Fruit fly (Drosophila melanogaster) whole organism, embryonic: ENCODE data around the gene robl62A.

Experiments
- Aef1 ChIP-seq: fragments of 200-800 bp; sonication (Bioruptor generic); IDR thresholded peaks from 3 replicates; pipeline ENCODE4 v1.3.6; 2022; ENCODE audit warnings: missing biosample characterization, missing genetic modification characterization
- Asciz ChIP-seq: fragments of 200-800 bp; sonication (Bioruptor generic); optimal IDR thresholded peaks from 2 replicates; lab custom pipeline; 2017; ENCODE audit warnings: missing biosample characterization, mild to moderate bottlenecking, missing genetic modification characterization, missing genetic modification reagents
- Bdp1 ChIP-seq: fragments of 200-800 bp; sonication (Bioruptor generic); optimal IDR thresholded peaks from 3 replicates; lab custom pipeline; 2016; ENCODE audit warnings: missing biosample characterization, missing genetic modification characterization
- C15 ChIP-seq: fragments of 200-800 bp; sonication (Bioruptor generic); IDR thresholded peaks from 3 replicates; pipeline ENCODE4 v1.3.6; 2022; ENCODE audit warnings: missing biosample characterization, missing genetic modification characterization
- CG10209 ChIP-seq: fragments of 200-800 bp; sonication (Bioruptor generic); optimal IDR thresholded peaks from 3 replicates; lab custom pipeline; 2017; ENCODE audit warnings: missing biosample characterization, mild to moderate bottlenecking, missing genetic modification characterization, missing genetic modification reagents
- CG13624 ChIP-seq: fragments of 200-800 bp; sonication (Bioruptor generic); optimal IDR thresholded peaks from 2 replicates; lab custom pipeline; 2016; ENCODE audit warnings: missing biosample characterization, missing genetic modification characterization
- CG14667 ChIP-seq: fragments of 200-800 bp; sonication (Bioruptor generic); IDR thresholded peaks from 2 replicates; pipeline ENCODE4 v1.3.6; 2022; ENCODE audit warnings: missing biosample characterization, missing genetic modification characterization
- CG16779 ChIP-seq: fragments of 200-800 bp; sonication (Bioruptor generic); IDR thresholded peaks from 2 replicates; pipeline ENCODE4 v1.3.6; 2022; ENCODE audit warnings: missing biosample characterization, missing genetic modification characterization
- CG16863 ChIP-seq: fragments of 200-800 bp; sonication (Bioruptor generic); optimal IDR thresholded peaks from 3 replicates; lab custom pipeline; 2016; ENCODE audit warnings: missing biosample characterization, missing genetic modification characterization
- CG17186 ChIP-seq: fragments of 200-800 bp; sonication (Bioruptor generic); optimal IDR thresholded peaks from 3 replicates; lab custom pipeline; 2017; ENCODE audit warnings: missing biosample characterization, missing genetic modification reagents, missing genetic modification characterization
- CG17328 ChIP-seq: fragments of 200-800 bp; sonication (Bioruptor generic); IDR thresholded peaks from 2 replicates; pipeline ENCODE4 v1.3.6; 2022; ENCODE audit warnings: missing biosample characterization, missing genetic modification characterization
- CG2199 ChIP-seq: fragments of 200-800 bp; sonication (Bioruptor generic); IDR thresholded peaks from 3 replicates; pipeline ENCODE4 v1.3.6; 2022; ENCODE audit warnings: missing biosample characterization, missing genetic modification characterization
- CG2889 ChIP-seq: fragments of 200-800 bp; sonication (Bioruptor generic); IDR thresholded peaks from 3 replicates; pipeline ENCODE4 v1.3.6; 2022; ENCODE audit warnings: missing biosample characterization, missing genetic modification characterization
- CG3407 ChIP-seq: fragments of 200-800 bp; sonication (Bioruptor generic); optimal IDR thresholded peaks from 2 replicates; lab custom pipeline; 2018; ENCODE audit warnings: missing biosample characterization, mild to moderate bottlenecking, missing genetic modification characterization
- CG3726 ChIP-seq: fragments of 200-800 bp; sonication (Bioruptor generic); IDR thresholded peaks from 3 replicates; pipeline ENCODE4, ENCODE4 v1.3.6; 2022; ENCODE audit warnings: missing biosample characterization, missing genetic modification characterization
- CG4424 ChIP-seq: fragments of 200-800 bp; sonication (Bioruptor generic); optimal IDR thresholded peaks from 3 replicates; lab custom pipeline; 2016; ENCODE audit warnings: missing biosample characterization, missing genetic modification characterization
- CG7372 ChIP-seq: fragments of 200-800 bp; sonication (Bioruptor generic); IDR thresholded peaks from 2 replicates; pipeline ENCODE4 v1.3.6; 2022; ENCODE audit warnings: missing biosample characterization, missing genetic modification characterization
- CG8765 ChIP-seq: fragments of 200-800 bp; sonication (Bioruptor generic); IDR thresholded peaks from 2 replicates; pipeline ENCODE4 v1.3.6; 2022; ENCODE audit warnings: missing biosample characterization, missing genetic modification characterization
- CG9797 ChIP-seq: fragments of 200-800 bp; sonication (Bioruptor generic); optimal IDR thresholded peaks from 3 replicates; lab custom pipeline; 2018; ENCODE audit warnings: missing biosample characterization, mild to moderate bottlenecking, missing genetic modification characterization
- CG9817 ChIP-seq: fragments of 200-800 bp; sonication (Bioruptor generic); optimal IDR thresholded peaks from 2 replicates; lab custom pipeline; 2018; ENCODE audit warnings: missing biosample characterization, mild to moderate bottlenecking, missing genetic modification characterization, moderate library complexity
- Dp ChIP-seq: fragments of 200-800 bp; sonication (Bioruptor generic); optimal IDR thresholded peaks from 2 replicates; lab custom pipeline; 2018; ENCODE audit warnings: missing biosample characterization, mild to moderate bottlenecking, missing genetic modification characterization, moderate library complexity
- Ets65A ChIP-seq: fragments of 200-800 bp; sonication (Bioruptor generic); peaks from one replicate; lab custom pipeline; 2016; ENCODE audit warnings: missing biosample characterization, missing genetic modification characterization
- GATAe ChIP-seq: fragments of 200-800 bp; sonication (Bioruptor generic); conservative IDR thresholded peaks from 2 replicates; pipeline ENCODE4 v1.3.6; 2022; ENCODE audit warnings: missing biosample characterization, missing genetic modification characterization
- HHEX ChIP-seq: fragments of 200-800 bp; sonication (Bioruptor generic); optimal IDR thresholded peaks from 3 replicates; lab custom pipeline; 2017; ENCODE audit warnings: missing biosample characterization, mild to moderate bottlenecking, missing genetic modification characterization, missing genetic modification reagents
- HLH3B ChIP-seq: fragments of 200-800 bp; sonication (Bioruptor generic); IDR thresholded peaks from 2 replicates; pipeline ENCODE4 v1.3.6; 2022; ENCODE audit warnings: missing biosample characterization, missing genetic modification characterization
- Hey ChIP-seq: fragments of 200-800 bp; sonication (Bioruptor generic); optimal IDR thresholded peaks from 3 replicates; lab custom pipeline; 2018; ENCODE audit warnings: missing biosample characterization, mild to moderate bottlenecking, missing genetic modification characterization
- HmgZ ChIP-seq: fragments of 200-800 bp; sonication (Bioruptor generic); optimal IDR thresholded peaks from 2 replicates; lab custom pipeline; 2018; ENCODE audit warnings: missing biosample characterization, mild to moderate bottlenecking, missing genetic modification characterization
- Nf-YC ChIP-seq: fragments of 200-800 bp; optimal IDR thresholded peaks from 3 replicates; lab custom pipeline; 2019; ENCODE audit warnings: missing biosample characterization, mild to moderate bottlenecking, missing genetic modification characterization, moderate library complexity
- Ptx1 ChIP-seq: fragments of 200-800 bp; sonication (Bioruptor generic); IDR thresholded peaks from 2 replicates; pipeline ENCODE4 v1.3.6; 2022; ENCODE audit warnings: missing biosample characterization, missing genetic modification characterization
- Tbp ChIP-seq: fragments of >200 bp; optimal IDR thresholded peaks from 2 replicates; lab custom pipeline; 2018; ENCODE audit warnings: missing biosample characterization, missing genetic modification characterization
- Xbp1 ChIP-seq: fragments of 200-800 bp; sonication (Bioruptor generic); optimal IDR thresholded peaks from 3 replicates; lab custom pipeline; 2016; ENCODE audit warnings: missing biosample characterization, mild to moderate bottlenecking, missing genetic modification characterization
- az2 ChIP-seq: fragments of 200-800 bp; sonication (Bioruptor generic); optimal IDR thresholded peaks from 3 replicates; lab custom pipeline; 2016; ENCODE audit warnings: missing biosample characterization, missing genetic modification characterization
- bab2 ChIP-seq: fragments of 200-800 bp; sonication (Bioruptor generic); optimal IDR thresholded peaks from 2 replicates; lab custom pipeline; 2016; ENCODE audit warnings: missing biosample characterization, missing genetic modification characterization
- br ChIP-seq: fragments of >200 bp; optimal IDR thresholded peaks from 2 replicates; lab custom pipeline; 2017
- bsh ChIP-seq, 2 experiments: fragments of 200-800 bp; sonication (Bioruptor generic); optimal IDR thresholded peaks; 2 replicates each; lab custom pipeline; 2017 to 2018; ENCODE audit warnings: mild to moderate bottlenecking in 2 of 2, missing biosample characterization in 2 of 2, missing genetic modification characterization in 2 of 2, moderate library complexity in 1 of 2
- btn ChIP-seq: fragments of 200-800 bp; sonication (Bioruptor generic); optimal IDR thresholded peaks from 2 replicates; lab custom pipeline; 2016; ENCODE audit warnings: missing biosample characterization, missing genetic modification characterization
- esg ChIP-seq: fragments of 200-800 bp; sonication (Bioruptor generic); conservative IDR thresholded peaks from 2 replicates; pipeline ENCODE4 v1.3.6; 2022; ENCODE audit warnings: missing biosample characterization, missing genetic modification characterization
- ftz-f1 ChIP-seq: fragments of 200-800 bp; sonication (Bioruptor generic); optimal IDR thresholded peaks from 2 replicates; lab custom pipeline; 2016; ENCODE audit warnings: missing biosample characterization, missing genetic modification characterization
- grau ChIP-seq: fragments of 200-800 bp; optimal IDR thresholded peaks from 3 replicates; lab custom pipeline; 2019; ENCODE audit warnings: missing biosample characterization, mild to moderate bottlenecking, missing genetic modification characterization, moderate library complexity
- gsb-n ChIP-seq: fragments of 200-800 bp; sonication (Bioruptor generic); optimal IDR thresholded peaks from 3 replicates; lab custom pipeline; 2018; ENCODE audit warnings: missing biosample characterization, mild to moderate bottlenecking, missing genetic modification characterization
- gt ChIP-seq: fragments of 200-800 bp; sonication (Bioruptor generic); IDR thresholded peaks from 2 replicates; pipeline ENCODE4 v1.3.6; 2022; ENCODE audit warnings: missing biosample characterization, missing genetic modification characterization
- her ChIP-seq: fragments of 200-800 bp; sonication (Bioruptor generic); optimal IDR thresholded peaks from 2 replicates; lab custom pipeline; 2016; ENCODE audit warnings: missing biosample characterization, missing genetic modification characterization
- lbe ChIP-seq: fragments of 200-800 bp; sonication (Bioruptor generic); optimal IDR thresholded peaks from 2 replicates; lab custom pipeline; 2016; ENCODE audit warnings: missing biosample characterization, mild to moderate bottlenecking, missing genetic modification characterization
- lov ChIP-seq, 2 experiments: fragments of 200-800 bp in 1 of 2; fragments of >200 bp in 1 of 2; sonication (Bioruptor generic) in 1 of 2; IDR thresholded peaks in 1 of 2; optimal IDR thresholded peaks in 1 of 2; 2 replicates in 1 of 2; 3 replicates in 1 of 2; pipeline versions ENCODE4 v1.3.6 to Lab custom; 2017 to 2022; ENCODE audit warnings: missing biosample characterization in 1 of 2, missing genetic modification characterization in 1 of 2
- peb ChIP-seq: fragments of 200-800 bp; sonication (Bioruptor generic); IDR thresholded peaks from 2 replicates; pipeline ENCODE4 v1.3.6; 2022; ENCODE audit warnings: missing biosample characterization, missing genetic modification characterization
- pita ChIP-seq: fragments of 200-800 bp; sonication (Bioruptor generic); optimal IDR thresholded peaks from 2 replicates; lab custom pipeline; 2017; ENCODE audit warnings: missing biosample characterization, mild to moderate bottlenecking, missing genetic modification characterization
- run ChIP-seq: fragments of 200-800 bp; sonication (Bioruptor generic); optimal IDR thresholded peaks from 3 replicates; lab custom pipeline; 2018; ENCODE audit warnings: missing biosample characterization, mild to moderate bottlenecking, missing genetic modification characterization
- salm ChIP-seq: fragments of 200-800 bp; sonication (Bioruptor generic); optimal IDR thresholded peaks from 2 replicates; lab custom pipeline; 2018; ENCODE audit warnings: missing biosample characterization, mild to moderate bottlenecking, missing genetic modification characterization
- sc ChIP-seq, 3 experiments: fragments of >200 bp in 2 of 3; fragments of 200-800 bp in 1 of 3; sonication (Bioruptor generic) in 1 of 3; optimal IDR thresholded peaks; 2 replicates in 2 of 3; 3 replicates in 1 of 3; lab custom pipeline; 2017; ENCODE audit warnings: mild to moderate bottlenecking in 1 of 3, missing biosample characterization in 1 of 3, missing genetic modification characterization in 1 of 3, missing genetic modification reagents in 1 of 3
- sens-2 ChIP-seq: fragments of 200-800 bp; sonication (Bioruptor generic); IDR thresholded peaks from 2 replicates; pipeline ENCODE4 v1.3.6; 2022; ENCODE audit warnings: missing biosample characterization, missing genetic modification characterization
- unc-4 ChIP-seq: fragments of 200-800 bp; sonication (Bioruptor generic); IDR thresholded peaks from 2 replicates; pipeline ENCODE4 v1.3.6; 2022; ENCODE audit warnings: missing biosample characterization, missing genetic modification characterization; ENCODE audit not compliant: partially characterized antibody
- vnd ChIP-seq: fragments of 200-800 bp; sonication (Bioruptor generic); IDR thresholded peaks from 3 replicates; pipeline ENCODE4 v1.3.6; 2022; ENCODE audit warnings: missing biosample characterization, missing genetic modification characterization; ENCODE audit not compliant: partially characterized antibody

Gene robl62A

dm6 chr3L:1463547-1463946 lies 13.9 kb upstream of the robl62A start, which contains the start of gene rho (continued):
- TF ChIP-seq CG17186 (GFP tag; lab: Kevin White, UChicago) = no peak
- no peak for TF ChIP-seq salm (tag; lab: Kevin White, UChicago)
- TF ChIP-seq HHEX (GFP tag; lab: Kevin White, UChicago) = peak; percentile 15
- no peak for TF ChIP-seq ftz-f1 (GFP tag; lab: Kevin White, UChicago)
- no peak for TF ChIP-seq br (lab: Kevin White, UChicago)
- no peak for TF ChIP-seq lov (optimal IDR thresholded peaks at IDR 0.05; lab: Kevin White, UChicago)
- 0 out of 3 replicates have a peak, but pooled peaks have one; percentile 24 for TF ChIP-seq lov (GFP tag; IDR thresholded peaks at IDR 0.05; lab: Robert Waterston, UW)
- no peak for TF ChIP-seq Dp
- TF ChIP-seq CG7372 (GFP tag; lab: Robert Waterston, UW) = no peak
- TF ChIP-seq bab2 (GFP tag; lab: Kevin White, UChicago) = no peak
- no peak for TF ChIP-seq vnd (GFP tag; lab: Robert Waterston, UW)
- no peak for TF ChIP-seq CG8765 (GFP tag; lab: Robert Waterston, UW)
- TF ChIP-seq C15 (GFP tag; lab: Robert Waterston, UW) = no peak
- TF ChIP-seq CG17328 (GFP tag; lab: Robert Waterston, UW) = peak; percentile 31; the same call in 1 of the 2 replicates
- peak; percentile 25 for TF ChIP-seq CG16863 (GFP tag; lab: Kevin White, UChicago)
- no peak for TF ChIP-seq Xbp1
- no peak for TF ChIP-seq CG2889 (GFP tag; lab: Robert Waterston, UW)
- no peak for TF ChIP-seq CG4424 (GFP tag; lab: Kevin White, UChicago)
- TF ChIP-seq Bdp1 (GFP tag; lab: Kevin White, UChicago) = no peak
- no peak for TF ChIP-seq Aef1 (GFP tag; lab: Robert Waterston, UW)
- TF ChIP-seq run (tag; lab: Kevin White, UChicago) = peak; percentile 7
- no peak for TF ChIP-seq esg (GFP tag; lab: Robert Waterston, UW)
- peak in 1 of 2 experiments; percentile 34 for TF ChIP-seq bsh (GFP tag; optimal IDR thresholded peaks at IDR 0.05; lab: Kevin White, UChicago)
- no peak for TF ChIP-seq Ptx1 (GFP tag; lab: Robert Waterston, UW)
- TF ChIP-seq unc-4 (GFP tag; lab: Robert Waterston, UW) = 0 out of 2 replicates have a peak, but pooled peaks have one; percentile 11
- TF ChIP-seq CG3407 (GFP tag; lab: Kevin White, UChicago) = no peak
- no peak for TF ChIP-seq HLH3B
- TF ChIP-seq CG13624 (GFP tag; lab: Kevin White, UChicago) = no peak
- no peak for TF ChIP-seq gt
- no peak for TF ChIP-seq CG14667 (GFP tag; lab: Robert Waterston, UW)
- TF ChIP-seq Tbp = peak; percentile 81
- TF ChIP-seq her (GFP tag; lab: Kevin White, UChicago) = peak; percentile 41
- no peak for TF ChIP-seq Hey (tag; lab: Kevin White, UChicago)
- TF ChIP-seq Nf-YC (tag; lab: Kevin White, UChicago) = no peak
- no peak for TF ChIP-seq pita (GFP tag; lab: Kevin White, UChicago)
- no peak for TF ChIP-seq CG3726 (GFP tag; lab: Robert Waterston, UW)
- no peak for TF ChIP-seq peb (GFP tag; lab: Robert Waterston, UW)
- TF ChIP-seq Ets65A (GFP tag; lab: Kevin White, UChicago) = peak; percentile 63
- no peak for TF ChIP-seq Asciz (GFP tag; lab: Kevin White, UChicago)
- TF ChIP-seq btn = no peak
- TF ChIP-seq gsb-n = peak; percentile 46
- TF ChIP-seq sc (optimal IDR thresholded peaks at IDR 0.05; lab: Kevin White, UChicago) = no peak
- no peak for TF ChIP-seq sc (GFP tag; optimal IDR thresholded peaks at IDR 0.05; lab: Kevin White, UChicago)
- no peak for TF ChIP-seq az2 (GFP tag; lab: Kevin White, UChicago)
- no peak for TF ChIP-seq CG10209 (GFP tag; lab: Kevin White, UChicago)
- TF ChIP-seq CG9817 = no peak
- TF ChIP-seq CG2199 (GFP tag; lab: Robert Waterston, UW) = peak; percentile 54; the same call in 1 of the 3 replicates
- no peak for TF ChIP-seq lbe (GFP tag; lab: Kevin White, UChicago)
- TF ChIP-seq GATAe (GFP tag; lab: Robert Waterston, UW) = no peak
- TF ChIP-seq HmgZ (tag; lab: Kevin White, UChicago) = no peak
- no peak for TF ChIP-seq CG16779 (GFP tag; lab: Robert Waterston, UW)
- no peak for TF ChIP-seq CG9797
- TF ChIP-seq grau (tag; lab: Kevin White, UChicago) = peak; percentile 27
- no peak for TF ChIP-seq sens-2 (GFP tag; lab: Robert Waterston, UW)
